Fruit fly (Drosophila melanogaster) whole organism, embryonic: Measurements from ENCODE around the gene CG17777.

ENCODE experiments used
- Adf1 ChIP-seq: fragments of 200-800 bp; sonication (Bioruptor generic); IDR thresholded peaks from 2 replicates; pipeline ENCODE4 v1.3.6; 2022; ENCODE audit warnings: missing biosample characterization, missing genetic modification characterization
- Bteb2 ChIP-seq: fragments of 200-800 bp; sonication (Bioruptor generic); optimal IDR thresholded peaks from 2 replicates; lab custom pipeline; 2016; ENCODE audit warnings: missing biosample characterization, missing genetic modification characterization
- CG14014 ChIP-seq: fragments of 200-800 bp; sonication (Bioruptor generic); IDR thresholded peaks from 2 replicates; pipeline ENCODE4 v1.3.6; 2022; ENCODE audit warnings: missing biosample characterization, missing genetic modification characterization
- CG17359 ChIP-seq: fragments of 200-800 bp; sonication (Bioruptor generic); optimal IDR thresholded peaks from 3 replicates; lab custom pipeline; 2018; ENCODE audit warnings: missing biosample characterization, mild to moderate bottlenecking, missing genetic modification characterization, moderate library complexity
- CG4820 ChIP-seq: fragments of 200-800 bp; sonication (Bioruptor generic); optimal IDR thresholded peaks from 3 replicates; lab custom pipeline; 2016; ENCODE audit warnings: missing biosample characterization, missing genetic modification characterization
- CG9817 ChIP-seq: fragments of 200-800 bp; sonication (Bioruptor generic); optimal IDR thresholded peaks from 2 replicates; lab custom pipeline; 2018; ENCODE audit warnings: missing biosample characterization, mild to moderate bottlenecking, missing genetic modification characterization, moderate library complexity
- Dll ChIP-seq: fragments of 200-800 bp; sonication (Bioruptor generic); IDR thresholded peaks from 4 replicates; pipeline ENCODE4 v1.3.6; 2022; ENCODE audit warnings: missing biosample characterization, missing genetic modification characterization; ENCODE audit not compliant: partially characterized antibody
- nom ChIP-seq: fragments of 200-800 bp; sonication (Bioruptor generic); optimal IDR thresholded peaks from 2 replicates; lab custom pipeline; 2017; ENCODE audit warnings: missing biosample characterization, missing genetic modification characterization, mild to moderate bottlenecking, moderate library complexity, missing genetic modification reagents
- so ChIP-seq: fragments of 200-800 bp; sonication (Bioruptor generic); IDR thresholded peaks from 3 replicates; pipeline ENCODE4 v1.3.6; 2022; ENCODE audit warnings: missing biosample characterization, missing genetic modification characterization
- sob ChIP-seq: fragments of 200-800 bp; sonication (Bioruptor generic); IDR thresholded peaks from 2 replicates; pipeline ENCODE4 v1.3.6; 2022; ENCODE audit warnings: missing biosample characterization, missing genetic modification characterization
- usp ChIP-seq: fragments of >200 bp; optimal IDR thresholded peaks from 2 replicates; lab custom pipeline; 2017; ENCODE audit warnings: missing biosample characterization, missing genetic modification characterization
- vvl ChIP-seq: fragments of 200-800 bp; sonication (Bioruptor generic); IDR thresholded peaks from 2 replicates; pipeline ENCODE4 v1.3.6; 2022; ENCODE audit warnings: missing biosample characterization, missing genetic modification characterization

DNA sequence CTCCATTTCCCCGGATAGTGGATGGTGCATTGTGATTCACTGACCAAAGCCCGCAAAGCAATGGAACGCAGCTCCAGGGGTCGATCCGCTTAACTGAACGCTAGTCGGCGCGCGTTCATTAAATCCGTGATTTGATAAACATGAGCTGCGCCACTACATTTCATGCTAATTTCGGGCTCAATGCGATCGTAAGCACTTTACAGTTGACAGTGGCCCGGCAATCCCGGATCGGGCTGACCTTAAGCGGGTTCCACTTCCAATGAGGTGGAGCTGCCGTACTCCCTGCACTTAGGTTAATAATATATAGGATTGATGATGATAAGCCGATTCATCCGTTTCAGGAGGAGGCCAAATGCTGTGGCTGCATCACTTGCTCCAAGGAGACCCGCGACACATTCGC is 17.1 kb downstream of the CG17777 start, which contains the start of gene FarO:
- TF ChIP-seq Adf1 (GFP tag; lab: Robert Waterston, UW) (no peak), CG14014 (GFP tag; lab: Robert Waterston, UW) (no peak), CG4820 (GFP tag; lab: Kevin White, UChicago) (no peak), usp (no peak), sob (no peak), Bteb2 (no peak), CG9817 (tag; lab: Kevin White, UChicago) (no peak), nom (GFP tag; lab: Kevin White, UChicago) (no peak), so (GFP tag; lab: Robert Waterston, UW) (no peak), vvl (no peak), Dll (GFP tag; lab: Robert Waterston, UW) (no peak), CG17359 (no peak)
